Fruit fly (Drosophila melanogaster) Kc167 (cell line): ENCODE measurements around the gene SP.

ENCODE experiments used
- Sin3A ChIP-seq: fragments of >200 bp; optimal IDR thresholded peaks from 2 replicates; lab custom pipeline; 2018; ENCODE audit warnings: missing external identifiers
- h ChIP-seq: fragments of >200 bp; optimal IDR thresholded peaks from 3 replicates; lab custom pipeline; 2018; ENCODE audit warnings: missing external identifiers
- insv ChIP-seq: fragments of >200 bp; optimal IDR thresholded peaks from 3 replicates; lab custom pipeline; 2018; ENCODE audit warnings: missing external identifiers
- psq ChIP-seq: fragments of >200 bp; optimal IDR thresholded peaks from 2 replicates; lab custom pipeline; 2017; ENCODE audit warnings: missing external identifiers

DNA sequence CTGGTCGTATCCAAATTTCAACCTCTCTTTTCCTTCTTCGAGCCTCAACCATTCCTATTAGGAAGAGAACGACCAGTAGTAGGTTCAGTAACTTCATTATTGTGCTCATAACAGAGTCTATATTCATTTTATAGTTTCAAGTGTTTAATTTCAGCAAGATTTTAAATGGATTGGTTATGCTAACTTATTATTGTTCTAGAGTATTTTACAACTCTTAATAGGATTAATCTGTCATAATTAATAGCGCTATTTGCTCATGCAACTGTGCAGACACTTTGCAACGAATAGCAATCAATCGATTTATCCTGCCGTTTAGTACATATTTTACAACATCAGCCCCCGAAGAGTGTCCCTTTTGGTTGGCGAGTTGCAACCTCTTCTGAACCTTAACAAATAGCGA, 4.7 kb upstream of the SP start, which contains the start of gene Sfp70A4:
- TF ChIP-seq insv (no peak), psq (lab: Kevin White, UChicago) (no peak), Sin3A (lab: Kevin White, UChicago) (no peak), h (lab: Kevin White, UChicago) (no peak)
